Worm (Caenorhabditis elegans) whole organism, early embryonic: ENCODE measurements around the gene rilp-1.
A peak's percentile ranks its signal among the peaks of the same experiment; 100 is the strongest.

Experiments
- B0310.2 ChIP-seq: sonication (generic microtip); optimal IDR thresholded peaks from 2 replicates; lab custom pipeline; 2016; ENCODE audit warnings: mild to moderate bottlenecking, missing genetic modification characterization, missing compliant biosample characterization
- F13C5.2 ChIP-seq: sonication (generic microtip); optimal IDR thresholded peaks from 2 replicates; lab custom pipeline; 2017; ENCODE audit warnings: mild to moderate bottlenecking, missing genetic modification characterization, inconsistent platforms, missing compliant biosample characterization
- aly-1 ChIP-seq: sonication (generic microtip); optimal IDR thresholded peaks from 2 replicates; lab custom pipeline; 2016; ENCODE audit warnings: missing genetic modification characterization, missing compliant biosample characterization
- ama-1 ChIP-seq: fragments of 150-350 bp; optimal IDR thresholded peaks from 2 replicates; lab custom pipeline; 2014
- ceh-13 ChIP-seq: fragments of 200-800 bp; sonication (Bioruptor generic); optimal IDR thresholded peaks from 2 replicates; lab custom pipeline; 2018; ENCODE audit warnings: mild to moderate bottlenecking, missing genetic modification characterization, missing compliant biosample characterization
- ceh-36 ChIP-seq: sonication (generic microtip); optimal IDR thresholded peaks from 2 replicates; lab custom pipeline; 2016; ENCODE audit warnings: missing genetic modification characterization, inconsistent platforms, missing compliant biosample characterization
- ets-7 ChIP-seq: sonication (generic microtip); optimal IDR thresholded peaks from 2 replicates; lab custom pipeline; 2016; ENCODE audit warnings: missing genotype, missing genetic modification characterization, missing compliant biosample characterization
- flt-1 ChIP-seq: fragments of 200-800 bp; sonication (Bioruptor generic); IDR thresholded peaks from 2 replicates; pipeline ENCODE4 v1.3.6; 2022; ENCODE audit warnings: missing genetic modification characterization, missing compliant biosample characterization
- hmbx-1 ChIP-seq: sonication (generic microtip); optimal IDR thresholded peaks from 2 replicates; lab custom pipeline; 2016; ENCODE audit warnings: mild to moderate bottlenecking, missing genetic modification characterization, missing compliant biosample characterization
- hmg-4 ChIP-seq: fragments of 200-800 bp; sonication (Bioruptor generic); optimal IDR thresholded peaks from 2 replicates; lab custom pipeline; 2018; ENCODE audit warnings: mild to moderate bottlenecking, missing genetic modification characterization, missing compliant biosample characterization
- hnd-1 ChIP-seq: sonication (generic microtip); optimal IDR thresholded peaks from 2 replicates; lab custom pipeline; 2016; ENCODE audit warnings: missing genetic modification characterization, missing compliant biosample characterization
- pes-1 ChIP-seq: fragments of 200-800 bp; sonication (Bioruptor generic); IDR thresholded peaks from 2 replicates; pipeline ENCODE4 v1.3.6; 2022; ENCODE audit warnings: missing genetic modification reagents, missing genetic modification characterization, missing compliant biosample characterization
- scrt-1 ChIP-seq: fragments of 200-800 bp; sonication (Bioruptor generic); IDR thresholded peaks from 2 replicates; pipeline ENCODE4 v1.3.6; 2022; ENCODE audit warnings: missing genetic modification characterization, missing compliant biosample characterization
- sea-1 ChIP-seq: fragments of 200-800 bp; sonication (Bioruptor generic); conservative IDR thresholded peaks from 2 replicates; pipeline ENCODE4 v1.3.6; 2022; ENCODE audit warnings: missing genetic modification characterization, missing compliant biosample characterization
- tbx-11 ChIP-seq: fragments of 200-800 bp; sonication (Bioruptor generic); IDR thresholded peaks from 2 replicates; pipeline ENCODE4 v1.3.6; 2022; ENCODE audit warnings: missing genetic modification characterization, missing compliant biosample characterization
- tbx-37 ChIP-seq: fragments of 200-800 bp; sonication (Bioruptor generic); conservative IDR thresholded peaks from 2 replicates; pipeline ENCODE4 v1.3.6; 2022; ENCODE audit warnings: missing genetic modification reagents, missing genetic modification characterization, missing compliant biosample characterization
- tra-4 ChIP-seq: sonication (generic microtip); optimal IDR thresholded peaks from 2 replicates; lab custom pipeline; 2017; ENCODE audit warnings: missing genetic modification characterization, missing compliant biosample characterization

The rilp-1 gene

ce11 chrIII:3635844-3636243 lies at the start of gene rilp-1:
rilp-1 (plus strand) TSS chrIII:3636144.
- TF ChIP-seq sea-1 (GFP tag; lab: Robert Waterston, UW) (no peak), B0310.2 (tag; lab: Kevin White, UChicago) (no peak), scrt-1 (GFP tag; lab: Robert Waterston, UW) (no peak), pes-1 (GFP tag; lab: Robert Waterston, UW) (no peak), hmbx-1 (tag; lab: Kevin White, UChicago) (no peak), hmg-4 (no peak), ceh-13 (GFP tag; lab: Kevin White, UChicago) (no peak), ets-7 (no peak), tbx-11 (GFP tag; lab: Robert Waterston, UW) (no peak)

ce11 chrIII:3588183-3588582 lies 47.8 kb upstream of the rilp-1 start:
- TF ChIP-seq flt-1 (GFP tag; lab: Robert Waterston, UW) = no peak
- no peak for TF ChIP-seq F13C5.2
- TF ChIP-seq tbx-37 (GFP tag; lab: Robert Waterston, UW) = no peak
- no peak for TF ChIP-seq tbx-11 (GFP tag; lab: Robert Waterston, UW)
- TF ChIP-seq B0310.2 (tag; lab: Kevin White, UChicago) = no peak
- no peak for TF ChIP-seq aly-1 (tag; lab: Kevin White, UChicago)
- no peak for TF ChIP-seq ceh-36 (tag; lab: Kevin White, UChicago)
- no peak for TF ChIP-seq hmbx-1 (tag; lab: Kevin White, UChicago)
- no peak for TF ChIP-seq hnd-1 (tag; lab: Kevin White, UChicago)
- TF ChIP-seq ets-7 = no peak
- TF ChIP-seq ama-1 (lab: Kevin White, UChicago) = no peak
- TF ChIP-seq scrt-1 (GFP tag; lab: Robert Waterston, UW) = no peak
- TF ChIP-seq hmg-4 = no peak
- no peak for TF ChIP-seq ceh-13 (GFP tag; lab: Kevin White, UChicago)
- no peak for TF ChIP-seq pes-1 (GFP tag; lab: Robert Waterston, UW)
- TF ChIP-seq sea-1 (GFP tag; lab: Robert Waterston, UW) = no peak
- TF ChIP-seq tra-4 (tag; lab: Kevin White, UChicago) = no peak

- TF ChIP-seq pes-1 (GFP tag; lab: Robert Waterston, UW) = no peak
- TF ChIP-seq hmg-4 = no peak
- TF ChIP-seq flt-1 (GFP tag; lab: Robert Waterston, UW) = no peak
- no peak for TF ChIP-seq ceh-13 (GFP tag; lab: Kevin White, UChicago)
- no peak for TF ChIP-seq ets-7
- TF ChIP-seq B0310.2 (tag; lab: Kevin White, UChicago) = no peak
- no peak for TF ChIP-seq ceh-36 (tag; lab: Kevin White, UChicago)
- TF ChIP-seq hmbx-1 (tag; lab: Kevin White, UChicago) = no peak
- no peak for TF ChIP-seq ama-1 (lab: Kevin White, UChicago)
- no peak for TF ChIP-seq F13C5.2
- no peak for TF ChIP-seq aly-1 (tag; lab: Kevin White, UChicago)
- TF ChIP-seq tra-4 (tag; lab: Kevin White, UChicago) = no peak
- TF ChIP-seq tbx-37 (GFP tag; lab: Robert Waterston, UW) = no peak
- no peak for TF ChIP-seq hnd-1 (tag; lab: Kevin White, UChicago)
- TF ChIP-seq scrt-1 (GFP tag; lab: Robert Waterston, UW) = no peak
- no peak for TF ChIP-seq sea-1 (GFP tag; lab: Robert Waterston, UW)
- no peak for TF ChIP-seq tbx-11 (GFP tag; lab: Robert Waterston, UW)
Observed at ce11 chrIII:3590365-3590764, 45.6 kb upstream of the rilp-1 start, which contains the start of gene ptp-1. ptp-1 (plus strand) TSS chrIII:3590722.

- TF ChIP-seq B0310.2 (tag; lab: Kevin White, UChicago) (no peak), tra-4 (tag; lab: Kevin White, UChicago) (no peak), pes-1 (GFP tag; lab: Robert Waterston, UW) (no peak), hnd-1 (tag; lab: Kevin White, UChicago) (no peak)
Observed at ce11 chrIII:3594681-3595080, 41.3 kb upstream of the rilp-1 start.

ce11 chrIII:3601271-3601670 lies 34.7 kb upstream of the rilp-1 start:
- TF ChIP-seq sea-1 (GFP tag; lab: Robert Waterston, UW) (no peak), tbx-37 (GFP tag; lab: Robert Waterston, UW) (no peak), ceh-36 (tag; lab: Kevin White, UChicago) (no peak), tbx-11 (GFP tag; lab: Robert Waterston, UW) (no peak), hmbx-1 (tag; lab: Kevin White, UChicago) (no peak), hmg-4 (no peak), scrt-1 (GFP tag; lab: Robert Waterston, UW) (no peak), hnd-1 (tag; lab: Kevin White, UChicago) (no peak)

- TF ChIP-seq F13C5.2 (no peak), hnd-1 (tag; lab: Kevin White, UChicago) (no peak), hmbx-1 (tag; lab: Kevin White, UChicago) (no peak), ama-1 (lab: Kevin White, UChicago) (no peak), tbx-11 (GFP tag; lab: Robert Waterston, UW) (no peak), flt-1 (GFP tag; lab: Robert Waterston, UW) (no peak), pes-1 (GFP tag; lab: Robert Waterston, UW) (no peak), sea-1 (GFP tag; lab: Robert Waterston, UW) (no peak), ets-7 (no peak), ceh-13 (GFP tag; lab: Kevin White, UChicago) (no peak), tra-4 (tag; lab: Kevin White, UChicago) (no peak), aly-1 (tag; lab: Kevin White, UChicago) (no peak), hmg-4 (no peak), ceh-36 (tag; lab: Kevin White, UChicago) (no peak), tbx-37 (GFP tag; lab: Robert Waterston, UW) (no peak)
Observed at ce11 chrIII:3605681-3606080, 30.3 kb upstream of the rilp-1 start.

- TF ChIP-seq tbx-37 (GFP tag; lab: Robert Waterston, UW) (no peak), ama-1 (lab: Kevin White, UChicago) (peak; percentile 69)
Observed at ce11 chrIII:3612387-3612786, 23.6 kb upstream of the rilp-1 start.
